Fruit fly (Drosophila melanogaster): ENCODE measurements around the gene Got2.

dm6 chr2L:1967861-1968260 lies 19.7 kb downstream of the Got2 start:
- no peak for TF ChIP-seq psq (optimal IDR thresholded peaks at IDR 0.05)
- no peak for TF ChIP-seq pan (optimal IDR thresholded peaks at IDR 0.05)
- no peak for TF ChIP-seq CG8478 (optimal IDR thresholded peaks at IDR 0.05)
- TF ChIP-seq Dll (optimal IDR thresholded peaks at IDR 0.05) = no peak
- no peak for TF ChIP-seq usp (GFP tag; optimal IDR thresholded peaks at IDR 0.05)
